Worm (Caenorhabditis elegans) whole organism, L4 larva: ENCODE measurements around the gene drr-1.

Experiments
- ama-1 ChIP-seq: fragments of 150-350 bp; optimal IDR thresholded peaks from 2 replicates; lab custom pipeline; 2014; ENCODE audit warnings: inconsistent platforms, mixed read lengths
- lin-13 ChIP-seq: fragments of 150-350 bp; optimal IDR thresholded peaks from 2 replicates; lab custom pipeline; 2014; ENCODE audit warnings: missing biosample characterization, missing genetic modification reagents, missing genetic modification characterization
- lsy-2 ChIP-seq, 2 experiments: fragments of 150-350 bp in 1 of 2; sonication (generic microtip) in 1 of 2; optimal IDR thresholded peaks; 2 replicates each; lab custom pipeline; 2014 to 2017; ENCODE audit warnings: missing biosample characterization in 2 of 2, missing genetic modification characterization in 2 of 2
- nhr-10 ChIP-seq: fragments of 150-350 bp; optimal IDR thresholded peaks from 2 replicates; lab custom pipeline; 2014; ENCODE audit warnings: missing biosample characterization, missing genetic modification characterization

DNA sequence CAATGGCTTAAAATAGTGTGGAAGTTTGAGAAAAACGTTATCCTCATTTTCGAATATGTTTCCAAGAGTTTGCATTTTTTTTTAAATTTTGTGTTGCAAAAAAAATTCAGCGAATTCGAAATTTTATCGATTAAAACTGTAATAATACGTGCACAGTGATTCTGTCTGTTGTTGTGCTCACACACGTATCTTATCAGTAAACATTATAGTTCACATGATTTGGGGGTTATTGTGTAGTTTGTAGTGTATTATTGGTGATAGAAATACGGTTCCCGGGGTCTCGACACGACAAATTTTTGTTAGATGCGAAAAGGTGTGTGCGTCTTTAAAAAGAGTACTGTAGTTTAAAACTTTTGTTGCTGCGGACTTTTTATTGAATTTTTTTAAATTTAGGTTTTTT, at the start of gene drr-1:
- no peak for TF ChIP-seq lin-13
- no peak for TF ChIP-seq ama-1 (lab: Kevin White, UChicago)
- peak in 1 of 2 experiments; percentile 4 for TF ChIP-seq lsy-2 (tag; optimal IDR thresholded peaks at IDR 0.05; lab: Kevin White, UChicago)
- no peak for TF ChIP-seq nhr-10 (tag; lab: Kevin White, UChicago)
